Worm (Caenorhabditis elegans) whole organism, L1 larva: ENCODE data around the gene sulp-7.

ENCODE experiments used
- Y116A8C.19 ChIP-seq: sonication (generic microtip); optimal IDR thresholded peaks from 2 replicates; lab custom pipeline; 2016; ENCODE audit warnings: missing compliant biosample characterization, missing genetic modification characterization, borderline replicate concordance
- alr-1 ChIP-seq: fragments of 200-800 bp; sonication (Bioruptor generic); optimal IDR thresholded peaks from 2 replicates; lab custom pipeline; 2018; ENCODE audit warnings: borderline replicate concordance, mild to moderate bottlenecking, missing genetic modification characterization, missing compliant biosample characterization
- aly-2 ChIP-seq: fragments of 150-350 bp; optimal IDR thresholded peaks from 2 replicates; lab custom pipeline; 2014; ENCODE audit warnings: missing biosample characterization, missing genetic modification characterization
- ama-1 ChIP-seq: fragments of 150-350 bp; optimal IDR thresholded peaks from 2 replicates; lab custom pipeline; 2014
- blmp-1 ChIP-seq: fragments of 150-350 bp; optimal IDR thresholded peaks from 2 replicates; lab custom pipeline; 2014; ENCODE audit warnings: missing biosample characterization, missing genetic modification characterization
- ceh-8 ChIP-seq: fragments of 200-800 bp; sonication (Bioruptor generic); optimal IDR thresholded peaks from 2 replicates; lab custom pipeline; 2018; ENCODE audit warnings: mild to moderate bottlenecking, missing genetic modification characterization, moderate library complexity, missing compliant biosample characterization
- dpl-1 ChIP-seq, 3 experiments: fragments of 150-350 bp in 2 of 3; sonication (generic microtip) in 1 of 3; optimal IDR thresholded peaks; 2 replicates each; lab custom pipeline; 2014 to 2017; ENCODE audit warnings: missing biosample characterization in 3 of 3, missing genetic modification characterization in 3 of 3, missing genetic modification reagents in 3 of 3
- efl-1 ChIP-seq, 4 experiments: fragments of 150-350 bp; optimal IDR thresholded peaks in 3 of 4; peaks in 1 of 4; 1 replicate in 1 of 4; 2 replicates in 3 of 4; lab custom pipeline; 2014; ENCODE audit warnings: missing biosample characterization in 2 of 4, missing genetic modification characterization in 2 of 4, missing genetic modification reagents in 2 of 4
- efl-3 ChIP-seq: fragments of 200-800 bp; sonication (Bioruptor generic); optimal IDR thresholded peaks from 2 replicates; lab custom pipeline; 2018; ENCODE audit warnings: mild to moderate bottlenecking, missing genetic modification characterization, missing compliant biosample characterization
- egl-13 ChIP-seq: sonication (generic microtip); optimal IDR thresholded peaks from 2 replicates; lab custom pipeline; 2016; ENCODE audit warnings: missing genotype, missing genetic modification reagents, missing genetic modification characterization, missing compliant biosample characterization
- elt-2 ChIP-seq: sonication (generic microtip); optimal IDR thresholded peaks from 2 replicates; lab custom pipeline; 2016; ENCODE audit warnings: missing genetic modification characterization, mild to moderate bottlenecking, inconsistent platforms, missing compliant biosample characterization, missing genetic modification reagents
- fkh-10 ChIP-seq: sonication (generic microtip); optimal IDR thresholded peaks from 2 replicates; lab custom pipeline; 2017; ENCODE audit warnings: missing biosample characterization, missing genetic modification reagents, missing genetic modification characterization
- fos-1 ChIP-seq: fragments of 150-350 bp; optimal IDR thresholded peaks from 2 replicates; lab custom pipeline; 2014; ENCODE audit warnings: missing biosample characterization, missing genetic modification characterization
- grh-1 ChIP-seq: fragments of 200-800 bp; sonication (Bioruptor generic); IDR thresholded peaks from 2 replicates; pipeline ENCODE4 v1.3.6; 2022; ENCODE audit warnings: missing genetic modification reagents, missing genetic modification characterization, missing compliant biosample characterization
- hlh-17 ChIP-seq: fragments of 200-800 bp; sonication (Bioruptor generic); optimal IDR thresholded peaks from 2 replicates; lab custom pipeline; 2018; ENCODE audit warnings: missing genetic modification characterization, mild to moderate bottlenecking, missing compliant biosample characterization, moderate library complexity, borderline replicate concordance
- hlh-4 ChIP-seq: sonication (generic microtip); optimal IDR thresholded peaks from 2 replicates; lab custom pipeline; 2016; ENCODE audit warnings: mild to moderate bottlenecking, missing genetic modification characterization, missing compliant biosample characterization
- hpl-2 ChIP-seq: fragments of 150-350 bp; optimal IDR thresholded peaks from 2 replicates; lab custom pipeline; 2014; ENCODE audit warnings: missing biosample characterization, missing genetic modification reagents, missing genetic modification characterization
- irx-1 ChIP-seq: sonication (generic microtip); optimal IDR thresholded peaks from 2 replicates; lab custom pipeline; 2016; ENCODE audit warnings: missing genetic modification characterization, missing compliant biosample characterization
- isw-1 ChIP-seq: fragments of 200-800 bp; sonication (Bioruptor generic); IDR thresholded peaks from 2 replicates; pipeline ENCODE4 v1.3.6; 2022; ENCODE audit warnings: missing genetic modification characterization, missing compliant biosample characterization
- jun-1 ChIP-seq: fragments of 150-350 bp; optimal IDR thresholded peaks from 2 replicates; lab custom pipeline; 2014; ENCODE audit warnings: missing biosample characterization, missing genetic modification reagents, missing genetic modification characterization
- lin-13 ChIP-seq: fragments of 150-350 bp; optimal IDR thresholded peaks from 2 replicates; lab custom pipeline; 2014; ENCODE audit warnings: missing biosample characterization, missing genetic modification reagents, missing genetic modification characterization
- lin-14 ChIP-seq: fragments of 200-800 bp; sonication (Bioruptor generic); optimal IDR thresholded peaks from 2 replicates; lab custom pipeline; 2018; ENCODE audit warnings: mild to moderate bottlenecking, missing genetic modification characterization, moderate library complexity, missing compliant biosample characterization
- mef-2 ChIP-seq: fragments of 150-350 bp; optimal IDR thresholded peaks from 2 replicates; lab custom pipeline; 2014; ENCODE audit warnings: missing biosample characterization, missing genetic modification characterization
- mep-1 ChIP-seq: fragments of 150-350 bp; optimal IDR thresholded peaks from 2 replicates; lab custom pipeline; 2014; ENCODE audit warnings: missing biosample characterization, missing genetic modification characterization
- nhr-12 ChIP-seq: sonication (generic microtip); optimal IDR thresholded peaks from 2 replicates; lab custom pipeline; 2017; ENCODE audit warnings: missing biosample characterization, missing genetic modification characterization
- nhr-20 ChIP-seq: sonication (generic microtip); optimal IDR thresholded peaks from 2 replicates; lab custom pipeline; 2016; ENCODE audit warnings: mild to moderate bottlenecking, missing genetic modification characterization, missing compliant biosample characterization
- nhr-237 ChIP-seq: fragments of 150-350 bp; optimal IDR thresholded peaks from 2 replicates; lab custom pipeline; 2014; ENCODE audit warnings: missing biosample characterization, missing genetic modification characterization
- nhr-28 ChIP-seq: fragments of 150-350 bp; optimal IDR thresholded peaks from 2 replicates; lab custom pipeline; 2014; ENCODE audit warnings: missing biosample characterization, missing genetic modification characterization
- nhr-90 ChIP-seq: sonication (generic microtip); optimal IDR thresholded peaks from 2 replicates; lab custom pipeline; 2016; ENCODE audit warnings: mild to moderate bottlenecking, missing genetic modification characterization, missing compliant biosample characterization; ENCODE audit not compliant: poor library complexity
- pag-3 ChIP-seq: sonication (generic microtip); optimal IDR thresholded peaks from 2 replicates; lab custom pipeline; 2017; ENCODE audit warnings: missing genetic modification characterization, mild to moderate bottlenecking, missing compliant biosample characterization, antibody characterized with exemption, borderline replicate concordance; ENCODE audit not compliant: insufficient read depth
- pqm-1 ChIP-seq: sonication (generic microtip); optimal IDR thresholded peaks from 3 replicates; lab custom pipeline; 2017; ENCODE audit warnings: missing biosample characterization, missing genetic modification characterization
- snpc-4 ChIP-seq: fragments of 150-350 bp; optimal IDR thresholded peaks from 2 replicates; lab custom pipeline; 2014; ENCODE audit warnings: missing biosample characterization, missing genetic modification characterization
- sptf-1 ChIP-seq: fragments of 150-350 bp; optimal IDR thresholded peaks from 2 replicates; lab custom pipeline; 2014; ENCODE audit warnings: missing biosample characterization, missing genetic modification characterization
- tlp-1 ChIP-seq: fragments of 150-350 bp; optimal IDR thresholded peaks from 2 replicates; lab custom pipeline; 2014; ENCODE audit warnings: missing biosample characterization, missing genetic modification characterization
- unc-98 ChIP-seq: fragments of 200-800 bp; sonication (Bioruptor generic); IDR thresholded peaks from 2 replicates; pipeline ENCODE4 v1.3.6; 2022; ENCODE audit warnings: missing genetic modification characterization, missing compliant biosample characterization
- vab-15 ChIP-seq: sonication (generic microtip); optimal IDR thresholded peaks from 2 replicates; lab custom pipeline; 2017; ENCODE audit warnings: missing genotype, mild to moderate bottlenecking, missing genetic modification characterization, missing compliant biosample characterization
- zip-4 ChIP-seq: fragments of 200-800 bp; sonication (Bioruptor generic); optimal IDR thresholded peaks from 2 replicates; lab custom pipeline; 2018; ENCODE audit warnings: mild to moderate bottlenecking, missing genetic modification characterization, moderate library complexity, missing compliant biosample characterization
- ztf-4 ChIP-seq: fragments of 150-350 bp; optimal IDR thresholded peaks from 2 replicates; lab custom pipeline; 2014; ENCODE audit warnings: missing biosample characterization, missing genetic modification characterization

Gene sulp-7

DNA sequence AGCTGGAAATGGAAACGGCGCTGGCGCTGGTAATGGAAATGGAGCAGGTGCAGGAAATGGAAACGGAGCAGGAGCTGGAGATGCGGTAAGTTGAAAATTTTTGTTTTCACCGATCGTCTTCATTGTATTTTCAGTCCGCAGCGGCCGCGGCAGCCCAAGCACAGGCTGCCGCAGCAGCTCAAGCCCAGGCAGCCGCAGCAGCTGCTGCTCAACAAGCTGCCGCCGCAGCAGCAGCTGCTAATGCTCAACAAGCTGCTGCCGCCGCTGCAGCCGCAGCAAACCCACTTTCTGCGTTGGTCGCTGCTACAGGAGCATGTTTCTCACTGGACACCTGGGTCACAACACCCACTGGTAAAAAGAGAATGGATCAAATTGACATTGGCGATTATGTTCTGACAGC, 33.9 kb downstream of the sulp-7 start:
- TF ChIP-seq ceh-8 (GFP tag; lab: Kevin White, UChicago) (peak; percentile 2), zip-4 (GFP tag; lab: Kevin White, UChicago) (no peak), mep-1 (tag; lab: Kevin White, UChicago) (no peak), grh-1 (GFP tag; lab: Robert Waterston, UW) (no peak)

ce11 chrX:11116723-11117122, 36.2 kb downstream of the sulp-7 start, which contains the start of gene nlp-66:
Gene nlp-66 (minus strand): TSS chrX:11116823.
- TF ChIP-seq hlh-17 (GFP tag; lab: Kevin White, UChicago) (no peak), nhr-90 (tag; lab: Kevin White, UChicago) (no peak), nhr-28 (tag; lab: Kevin White, UChicago) (no peak), ztf-4 (tag; lab: Kevin White, UChicago) (no peak), pqm-1 (tag; lab: Kevin White, UChicago) (no peak)

DNA sequence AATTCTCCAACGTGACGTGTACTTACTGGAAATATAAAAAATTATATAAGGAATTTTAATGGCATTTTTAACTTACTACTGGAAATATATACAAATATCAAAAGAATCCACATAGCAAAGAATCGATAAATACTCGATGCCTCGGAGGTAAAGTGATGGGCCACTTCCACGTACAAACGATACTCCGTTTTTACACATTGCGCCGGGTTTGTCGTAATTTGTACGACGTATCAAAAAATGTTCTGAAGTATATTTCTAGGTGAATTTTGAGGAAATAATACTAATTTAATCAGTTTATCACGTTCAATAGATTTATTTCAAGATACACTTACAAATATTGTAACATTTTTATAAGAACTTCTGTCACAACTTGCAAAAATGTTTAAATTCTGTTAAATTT, 40.3 kb downstream of the sulp-7 start, which contains the start of gene R08B4.3:
Gene R08B4.3, minus strand, starts transcription at position 198 of the 400 bp plus-strand sequence.
- TF ChIP-seq ama-1 (lab: Kevin White, UChicago) (no peak), hpl-2 (GFP tag; lab: Kevin White, UChicago) (no peak), efl-1 (optimal IDR thresholded peaks at IDR 0.05; lab: Kevin White, UChicago) (no peak), efl-1 (GFP tag; optimal IDR thresholded peaks at IDR 0.05 in 1 of 2; lab: Kevin White, UChicago) (no peak), sptf-1 (tag; lab: Kevin White, UChicago) (no peak), vab-15 (no peak), lin-13 (GFP tag; lab: Kevin White, UChicago) (no peak), dpl-1 (GFP tag; optimal IDR thresholded peaks at IDR 0.05; lab: Kevin White, UChicago) (no peak), snpc-4 (tag; lab: Kevin White, UChicago) (no peak), pag-3 (tag; lab: Kevin White, UChicago) (no peak), jun-1 (no peak), nhr-20 (tag; lab: Kevin White, UChicago) (no peak), tlp-1 (tag; lab: Kevin White, UChicago) (no peak), nhr-28 (tag; lab: Kevin White, UChicago) (no peak), blmp-1 (tag; lab: Kevin White, UChicago) (no peak), alr-1 (tag; lab: Kevin White, UChicago) (no peak)

DNA sequence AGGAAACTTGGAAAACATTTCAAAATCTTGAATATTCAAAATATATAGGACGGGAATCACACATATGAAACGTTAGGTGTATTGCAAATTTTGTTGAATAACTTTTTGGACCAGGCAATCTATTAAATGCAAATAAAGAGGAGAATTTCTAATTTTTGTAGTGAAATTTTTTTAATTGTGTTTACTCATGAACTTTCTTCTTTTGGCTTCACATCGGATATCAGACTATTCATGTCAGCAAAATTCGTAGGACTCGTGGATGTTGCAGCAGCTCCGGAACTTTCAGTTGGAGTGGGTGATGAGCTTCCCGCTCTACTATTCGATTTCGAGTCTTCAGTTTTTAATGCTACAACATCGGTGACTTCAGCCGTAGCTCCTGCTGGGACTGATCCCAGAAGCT, 41.9 kb downstream of the sulp-7 start:
- peak; percentile 72 for TF ChIP-seq alr-1 (tag; lab: Kevin White, UChicago)
- TF ChIP-seq aly-2: no peak

DNA sequence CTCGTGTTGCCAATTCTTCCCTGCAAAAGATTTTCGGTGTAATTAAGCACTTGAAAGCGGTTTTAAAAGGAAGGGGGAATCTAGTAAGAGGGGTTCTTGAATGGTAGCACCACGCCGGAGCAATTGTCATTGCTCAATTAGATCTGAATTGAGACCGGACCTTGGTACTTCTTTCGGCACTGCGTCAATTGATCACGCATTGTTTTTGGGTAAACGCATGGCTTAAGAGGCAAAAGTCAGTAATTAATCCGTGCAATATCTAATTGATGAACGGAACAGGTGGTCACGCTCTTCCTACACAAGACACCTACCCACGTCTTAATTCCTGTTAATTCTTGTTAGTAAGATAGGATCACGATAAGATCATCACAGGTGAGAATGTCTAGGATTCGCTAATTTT, 43.5 kb downstream of the sulp-7 start:
- TF ChIP-seq fkh-10 (peak; percentile 15), efl-1 (optimal IDR thresholded peaks at IDR 0.05; lab: Kevin White, UChicago) (no peak), efl-1 (GFP tag; optimal IDR thresholded peaks at IDR 0.05 in 1 of 2; lab: Kevin White, UChicago) (peak in 1 of 2 experiments; percentile 28), unc-98 (no peak), alr-1 (tag; lab: Kevin White, UChicago) (peak; percentile 98)

- TF ChIP-seq fos-1 (tag; lab: Kevin White, UChicago): no peak
- TF ChIP-seq nhr-237 (tag; lab: Kevin White, UChicago): no peak
- no peak for TF ChIP-seq efl-3 (GFP tag; lab: Kevin White, UChicago)
- no peak for TF ChIP-seq hpl-2 (GFP tag; lab: Kevin White, UChicago)
- TF ChIP-seq hlh-4 (tag; lab: Kevin White, UChicago): no peak
- TF ChIP-seq Y116A8C.19 (tag; lab: Kevin White, UChicago): no peak
- TF ChIP-seq isw-1 (GFP tag; lab: Robert Waterston, UW): no peak
- TF ChIP-seq irx-1: no peak
- TF ChIP-seq egl-13 (tag; lab: Kevin White, UChicago): no peak
- TF ChIP-seq ceh-8 (GFP tag; lab: Kevin White, UChicago): no peak
- no peak for TF ChIP-seq mef-2 (tag; lab: Kevin White, UChicago)
- TF ChIP-seq lin-14 (GFP tag; lab: Kevin White, UChicago): no peak
- no peak for TF ChIP-seq elt-2
- TF ChIP-seq nhr-12 (tag; lab: Kevin White, UChicago): no peak
- TF ChIP-seq blmp-1 (tag; lab: Kevin White, UChicago): no peak
- no peak for TF ChIP-seq fkh-10
- no peak for TF ChIP-seq nhr-28 (tag; lab: Kevin White, UChicago)
- TF ChIP-seq aly-2: no peak
Observed at ce11 chrX:11125520-11125919, 45.0 kb downstream of the sulp-7 start, which contains the start of gene alr-1. Gene alr-1 (minus strand): TSS chrX:11125620.
